Fruit fly (Drosophila melanogaster) whole organism, embryonic: ENCODE results near the gene CG3655.
A peak's percentile ranks its signal among the peaks of the same experiment; 100 is the strongest.

Experiments
- ATbp ChIP-seq: fragments of 200-800 bp; sonication (Bioruptor generic); optimal IDR thresholded peaks from 2 replicates; lab custom pipeline; 2017; ENCODE audit warnings: missing biosample characterization, mild to moderate bottlenecking, missing genetic modification characterization, missing genetic modification reagents
- Atf3 ChIP-seq: fragments of 200-800 bp; sonication (Bioruptor generic); optimal IDR thresholded peaks from 3 replicates; lab custom pipeline; 2016; ENCODE audit warnings: missing biosample characterization, missing genetic modification characterization
- B-H1 ChIP-seq: fragments of 200-800 bp; sonication (Bioruptor generic); IDR thresholded peaks from 3 replicates; pipeline ENCODE4 v1.3.6; 2022; ENCODE audit warnings: missing biosample characterization, missing genetic modification characterization
- CG11247 ChIP-seq: fragments of 200-800 bp; sonication (Bioruptor generic); IDR thresholded peaks from 2 replicates; pipeline ENCODE4 v1.3.6; 2022; ENCODE audit warnings: missing biosample characterization, missing genetic modification characterization
- CG11560 ChIP-seq: fragments of 200-800 bp; sonication (Bioruptor generic); IDR thresholded peaks from 3 replicates; pipeline ENCODE4 v1.3.6; 2022; ENCODE audit warnings: missing biosample characterization, missing genetic modification characterization
- CG11695 ChIP-seq: fragments of 200-800 bp; sonication (Bioruptor generic); IDR thresholded peaks from 3 replicates; pipeline ENCODE4 v1.3.6; 2022; ENCODE audit warnings: missing biosample characterization, missing genetic modification characterization
- CG12219 ChIP-seq: fragments of 200-800 bp; sonication (Bioruptor generic); optimal IDR thresholded peaks from 3 replicates; lab custom pipeline; 2018; ENCODE audit warnings: missing biosample characterization, mild to moderate bottlenecking, missing genetic modification characterization
- CG1233 ChIP-seq: fragments of 200-800 bp; sonication (Bioruptor generic); optimal IDR thresholded peaks from 4 replicates; lab custom pipeline; 2018; ENCODE audit warnings: missing biosample characterization, mild to moderate bottlenecking, missing genetic modification characterization
- CG13894 ChIP-seq: fragments of 200-800 bp; sonication (Bioruptor generic); optimal IDR thresholded peaks from 3 replicates; lab custom pipeline; 2018; ENCODE audit warnings: missing biosample characterization, mild to moderate bottlenecking, missing genetic modification characterization, moderate library complexity
- CG15696 ChIP-seq: fragments of 200-800 bp; sonication (Bioruptor generic); optimal IDR thresholded peaks from 2 replicates; lab custom pipeline; 2019; ENCODE audit warnings: missing biosample characterization, mild to moderate bottlenecking, missing genetic modification characterization, moderate library complexity
- CG16813 ChIP-seq: fragments of 200-800 bp; sonication (Bioruptor generic); IDR thresholded peaks from 3 replicates; pipeline ENCODE4 v1.3.6; 2022; ENCODE audit warnings: missing biosample characterization, missing genetic modification characterization; ENCODE audit not compliant: partially characterized antibody
- CG17612 ChIP-seq: fragments of 200-800 bp; sonication (Bioruptor generic); IDR thresholded peaks from 2 replicates; pipeline ENCODE4 v1.3.6; 2022; ENCODE audit warnings: missing biosample characterization, missing genetic modification characterization
- CG30403 ChIP-seq: fragments of 200-800 bp; sonication (Bioruptor generic); optimal IDR thresholded peaks from 3 replicates; lab custom pipeline; 2016; ENCODE audit warnings: missing biosample characterization, missing genetic modification characterization
- CG3995 ChIP-seq: fragments of 200-800 bp; sonication (Bioruptor generic); optimal IDR thresholded peaks from 3 replicates; lab custom pipeline; 2016; ENCODE audit warnings: missing biosample characterization, missing genetic modification characterization
- CG5180 ChIP-seq: fragments of 200-800 bp; sonication (Bioruptor generic); optimal IDR thresholded peaks from 3 replicates; lab custom pipeline; 2017; ENCODE audit warnings: missing biosample characterization, missing genetic modification characterization, mild to moderate bottlenecking, moderate library complexity, missing genetic modification reagents
- CG6654 ChIP-seq: fragments of 200-800 bp; sonication (Bioruptor generic); optimal IDR thresholded peaks from 2 replicates; lab custom pipeline; 2017; ENCODE audit warnings: missing biosample characterization, mild to moderate bottlenecking, missing genetic modification characterization
- CG9727 ChIP-seq: fragments of 200-800 bp; sonication (Bioruptor generic); optimal IDR thresholded peaks from 3 replicates; lab custom pipeline; 2017; ENCODE audit warnings: missing biosample characterization, mild to moderate bottlenecking, missing genetic modification characterization
- Fer1 ChIP-seq: fragments of 200-800 bp; sonication (Bioruptor generic); optimal IDR thresholded peaks from 2 replicates; lab custom pipeline; 2017; ENCODE audit warnings: missing biosample characterization, mild to moderate bottlenecking, missing genetic modification characterization
- GATAe ChIP-seq: fragments of 200-800 bp; sonication (Bioruptor generic); conservative IDR thresholded peaks from 2 replicates; pipeline ENCODE4 v1.3.6; 2022; ENCODE audit warnings: missing biosample characterization, missing genetic modification characterization
- Gug ChIP-seq: fragments of 200-800 bp; sonication (Bioruptor generic); IDR thresholded peaks from 4 replicates; pipeline ENCODE4 v1.3.6; 2022; ENCODE audit warnings: missing biosample characterization, missing genetic modification characterization
- H2.0 ChIP-seq: fragments of 200-800 bp; sonication (Bioruptor generic); IDR thresholded peaks from 2 replicates; pipeline ENCODE4 v1.3.6; 2022; ENCODE audit warnings: missing biosample characterization, missing genetic modification characterization
- Hmx ChIP-seq: fragments of 200-800 bp; sonication (Bioruptor generic); optimal IDR thresholded peaks from 2 replicates; lab custom pipeline; 2016; ENCODE audit warnings: missing biosample characterization, missing genetic modification characterization
- Hr3 ChIP-seq: fragments of 200-800 bp; sonication (Bioruptor generic); optimal IDR thresholded peaks from 3 replicates; lab custom pipeline; 2016; ENCODE audit warnings: missing biosample characterization, missing genetic modification characterization
- Hr39 ChIP-seq: fragments of >200 bp; optimal IDR thresholded peaks from 2 replicates; lab custom pipeline; 2017
- Lhr ChIP-seq: fragments of 200-800 bp; sonication (Bioruptor generic); optimal IDR thresholded peaks from 3 replicates; lab custom pipeline; 2017; ENCODE audit warnings: mild to moderate bottlenecking, missing biosample characterization, missing genetic modification reagents, missing genetic modification characterization
- Nf-YB ChIP-seq: fragments of 200-800 bp; sonication (Bioruptor generic); optimal IDR thresholded peaks from 3 replicates; lab custom pipeline; 2019; ENCODE audit warnings: missing biosample characterization, mild to moderate bottlenecking, missing genetic modification characterization, moderate library complexity
- Oaz ChIP-seq: fragments of 200-800 bp; sonication (Bioruptor generic); IDR thresholded peaks from 2 replicates; pipeline ENCODE4 v1.3.6; 2022; ENCODE audit warnings: missing biosample characterization, missing genetic modification characterization
- Oli ChIP-seq: fragments of 200-800 bp; sonication (Bioruptor generic); optimal IDR thresholded peaks from 2 replicates; lab custom pipeline; 2018; ENCODE audit warnings: missing biosample characterization, mild to moderate bottlenecking, missing genetic modification characterization, moderate library complexity
- Sox100B ChIP-seq: fragments of 200-800 bp; sonication (Bioruptor generic); optimal IDR thresholded peaks from 3 replicates; lab custom pipeline; 2018; ENCODE audit warnings: missing biosample characterization, mild to moderate bottlenecking, missing genetic modification characterization
- Spps ChIP-seq: fragments of 200-800 bp; sonication (Bioruptor generic); optimal IDR thresholded peaks from 2 replicates; lab custom pipeline; 2018; ENCODE audit warnings: missing biosample characterization, mild to moderate bottlenecking, missing genetic modification characterization
- Sry-δ ChIP-seq: fragments of 200-800 bp; sonication (Bioruptor generic); optimal IDR thresholded peaks from 2 replicates; lab custom pipeline; 2016; ENCODE audit warnings: missing biosample characterization, missing genetic modification characterization
- Ssrp ChIP-seq: fragments of 200-800 bp; sonication (Bioruptor generic); optimal IDR thresholded peaks from 2 replicates; lab custom pipeline; 2018; ENCODE audit warnings: missing biosample characterization, mild to moderate bottlenecking, missing genetic modification characterization, moderate library complexity
- abd-A ChIP-seq: fragments of 200-800 bp; sonication (Bioruptor generic); optimal IDR thresholded peaks from 3 replicates; lab custom pipeline; 2019; ENCODE audit warnings: missing biosample characterization, mild to moderate bottlenecking, missing genetic modification characterization, moderate library complexity
- br ChIP-seq: fragments of >200 bp; optimal IDR thresholded peaks from 2 replicates; lab custom pipeline; 2017
- cad ChIP-seq: fragments of >200 bp; optimal IDR thresholded peaks from 2 replicates; lab custom pipeline; 2017; ENCODE audit warnings: missing biosample characterization, missing genetic modification characterization
- cato ChIP-seq: fragments of 200-800 bp; sonication (Bioruptor generic); optimal IDR thresholded peaks from 2 replicates; lab custom pipeline; 2016; ENCODE audit warnings: missing biosample characterization, missing genetic modification characterization, borderline replicate concordance
- caup ChIP-seq: fragments of 200-800 bp; sonication (Bioruptor generic); optimal IDR thresholded peaks from 3 replicates; lab custom pipeline; 2017; ENCODE audit warnings: missing biosample characterization, mild to moderate bottlenecking, missing genetic modification characterization, moderate library complexity; ENCODE audit not compliant: severe bottlenecking
- chm ChIP-seq: fragments of 200-800 bp; sonication (Bioruptor generic); IDR thresholded peaks from 2 replicates; pipeline ENCODE4 v1.3.6; 2022; ENCODE audit warnings: missing biosample characterization, missing genetic modification characterization
- gce ChIP-seq: fragments of 200-800 bp; sonication (Bioruptor generic); IDR thresholded peaks from 3 replicates; pipeline ENCODE4 v1.3.6; 2022; ENCODE audit warnings: missing biosample characterization, missing genetic modification characterization
- jigr1 ChIP-seq: fragments of 200-800 bp; sonication (Bioruptor generic); IDR thresholded peaks from 3 replicates; pipeline ENCODE4 v1.3.6; 2022; ENCODE audit warnings: missing biosample characterization, missing genetic modification characterization
- lmd ChIP-seq: fragments of 200-800 bp; sonication (Bioruptor generic); IDR thresholded peaks from 2 replicates; pipeline ENCODE4 v1.3.6; 2022; ENCODE audit warnings: missing biosample characterization, missing genetic modification characterization
- luna ChIP-seq: fragments of 200-800 bp; sonication (Bioruptor generic); optimal IDR thresholded peaks from 2 replicates; lab custom pipeline; 2016; ENCODE audit warnings: missing biosample characterization, missing genetic modification characterization
- maf-S ChIP-seq: fragments of 200-800 bp; sonication (Bioruptor generic); optimal IDR thresholded peaks from 2 replicates; lab custom pipeline; 2016; ENCODE audit warnings: missing biosample characterization, missing genetic modification characterization
- otp ChIP-seq: fragments of 200-800 bp; sonication (Bioruptor generic); IDR thresholded peaks from 3 replicates; pipeline ENCODE4, ENCODE4 v1.3.6; 2022; ENCODE audit warnings: missing biosample characterization, missing genetic modification characterization
- pnt ChIP-seq: fragments of 200-800 bp; sonication (Bioruptor generic); optimal IDR thresholded peaks from 3 replicates; lab custom pipeline; 2016; ENCODE audit warnings: missing biosample characterization, missing genetic modification characterization
- pum ChIP-seq: fragments of 200-800 bp; sonication (Bioruptor generic); optimal IDR thresholded peaks from 2 replicates; lab custom pipeline; 2016; ENCODE audit warnings: missing biosample characterization, missing genetic modification characterization
- row ChIP-seq: fragments of 200-800 bp; sonication (Bioruptor generic); IDR thresholded peaks from 3 replicates; pipeline ENCODE4 v1.3.6; 2022; ENCODE audit warnings: missing biosample characterization, missing genetic modification characterization
- sna ChIP-seq: fragments of 200-800 bp; sonication (Bioruptor generic); IDR thresholded peaks from 2 replicates; pipeline ENCODE4 v1.3.6; 2022; ENCODE audit warnings: missing biosample characterization, missing genetic modification characterization; ENCODE audit not compliant: partially characterized antibody
- trem ChIP-seq: fragments of 200-800 bp; optimal IDR thresholded peaks from 3 replicates; lab custom pipeline; 2019; ENCODE audit warnings: missing biosample characterization, mild to moderate bottlenecking, missing genetic modification characterization, moderate library complexity
- ttk ChIP-seq: fragments of 200-800 bp; sonication (Bioruptor generic); IDR thresholded peaks from 2 replicates; pipeline ENCODE4 v2.1.2; 2022; ENCODE audit warnings: missing biosample characterization, missing genetic modification characterization
- tup ChIP-seq: fragments of 200-800 bp; sonication (Bioruptor generic); optimal IDR thresholded peaks from 2 replicates; lab custom pipeline; 2016; ENCODE audit warnings: missing biosample characterization, mild to moderate bottlenecking, missing genetic modification characterization, moderate library complexity

Gene CG3655

dm6 chrX:1129575-1130281, 5.0 kb downstream of the CG3655 start (continued):
- TF ChIP-seq otp (GFP tag; lab: Robert Waterston, UW), result no peak
- TF ChIP-seq Gug (GFP tag; lab: Robert Waterston, UW), result peak; percentile 63; the same call in 3 of the 4 replicates
- peak; percentile 34 for TF ChIP-seq Hr3 (GFP tag; lab: Kevin White, UChicago)
- TF ChIP-seq CG9727 (GFP tag; lab: Kevin White, UChicago), result peak; percentile 49
- peak; percentile 83 for TF ChIP-seq Oli (tag; lab: Kevin White, UChicago)
- peak; percentile 28 for TF ChIP-seq Spps (tag; lab: Kevin White, UChicago)
- peak; percentile 62 for TF ChIP-seq pum (GFP tag; lab: Kevin White, UChicago)
- peak; percentile 8 for TF ChIP-seq cato (GFP tag; lab: Kevin White, UChicago)
- TF ChIP-seq chm (GFP tag; lab: Robert Waterston, UW), result peak; percentile 79; the same call in 1 of the 2 replicates
- no peak for TF ChIP-seq maf-S (GFP tag; lab: Kevin White, UChicago)
- peak; percentile 69 for TF ChIP-seq row
- no peak for TF ChIP-seq Fer1 (GFP tag; lab: Kevin White, UChicago)
- TF ChIP-seq CG11560 (tag; lab: Robert Waterston, UW), result no peak
- TF ChIP-seq Sox100B, result peak; percentile 50
- TF ChIP-seq CG16813, result no peak
- TF ChIP-seq ATbp (GFP tag; lab: Kevin White, UChicago), result peak; percentile 73
- no peak for TF ChIP-seq CG17612 (GFP tag; lab: Robert Waterston, UW)
- TF ChIP-seq CG11695, result peak; percentile 71
- TF ChIP-seq Nf-YB, result peak; percentile 27
- TF ChIP-seq gce (GFP tag; lab: Robert Waterston, UW), result no peak
- peak; percentile 70 for TF ChIP-seq lmd (GFP tag; lab: Robert Waterston, UW)
- no peak for TF ChIP-seq CG3995
- TF ChIP-seq pnt, result peak; percentile 48
- TF ChIP-seq B-H1 (GFP tag; lab: Robert Waterston, UW), result peak; percentile 58; the same call in 2 of the 3 replicates
- TF ChIP-seq CG12219, result peak; percentile 54
- peak; percentile 2 for TF ChIP-seq caup
- no peak for TF ChIP-seq Hmx
- no peak for TF ChIP-seq abd-A
- TF ChIP-seq GATAe (GFP tag; lab: Robert Waterston, UW), result no peak
- TF ChIP-seq CG6654, result peak; percentile 33
- peak; percentile 21 for TF ChIP-seq Lhr (GFP tag; lab: Kevin White, UChicago)
- no peak for TF ChIP-seq sna
- TF ChIP-seq Ssrp (tag; lab: Kevin White, UChicago), result peak; percentile 75
- no peak for TF ChIP-seq Atf3 (GFP tag; lab: Kevin White, UChicago)
- TF ChIP-seq CG1233, result peak; percentile 33
- TF ChIP-seq Sry-δ (GFP tag; lab: Kevin White, UChicago), result no peak
- TF ChIP-seq CG13894 (tag; lab: Kevin White, UChicago), result no peak
- TF ChIP-seq H2.0, result peak; percentile 60
- no peak for TF ChIP-seq Oaz (GFP tag; lab: Robert Waterston, UW)
- TF ChIP-seq br (lab: Kevin White, UChicago), result no peak
- TF ChIP-seq CG11247, result no peak
- TF ChIP-seq CG15696 (tag; lab: Kevin White, UChicago), result no peak
- no peak for TF ChIP-seq CG5180 (GFP tag; lab: Kevin White, UChicago)
- no peak for TF ChIP-seq Hr39
- TF ChIP-seq jigr1, result no peak
- no peak for TF ChIP-seq tup (GFP tag; lab: Kevin White, UChicago)
- TF ChIP-seq CG30403 (GFP tag; lab: Kevin White, UChicago), result peak; percentile 70
- TF ChIP-seq trem (tag; lab: Kevin White, UChicago), result peak; percentile 42
- peak; percentile 50 for TF ChIP-seq ttk
- no peak for TF ChIP-seq cad (GFP tag; lab: Kevin White, UChicago)
- no peak for TF ChIP-seq luna (GFP tag; lab: Kevin White, UChicago)
